Fruit fly (Drosophila melanogaster) Kc167 (cell line): ENCODE results near the gene CG15741.

Experiments used
- Myc ChIP-seq: fragments of >200 bp; optimal IDR thresholded peaks from 2 replicates; lab custom pipeline; 2017; ENCODE audit warnings: missing external identifiers
- Sin3A ChIP-seq: fragments of >200 bp; optimal IDR thresholded peaks from 2 replicates; lab custom pipeline; 2018; ENCODE audit warnings: missing external identifiers
- h ChIP-seq: fragments of >200 bp; optimal IDR thresholded peaks from 3 replicates; lab custom pipeline; 2018; ENCODE audit warnings: missing external identifiers
- insv ChIP-seq: fragments of >200 bp; optimal IDR thresholded peaks from 3 replicates; lab custom pipeline; 2018; ENCODE audit warnings: missing external identifiers
- psq ChIP-seq: fragments of >200 bp; optimal IDR thresholded peaks from 2 replicates; lab custom pipeline; 2017; ENCODE audit warnings: missing external identifiers
- ttk ChIP-seq: sonication (Bioruptor generic); optimal IDR thresholded peaks from 2 replicates; lab custom pipeline; 2017; ENCODE audit warnings: missing external identifiers

The CG15741 gene

DNA sequence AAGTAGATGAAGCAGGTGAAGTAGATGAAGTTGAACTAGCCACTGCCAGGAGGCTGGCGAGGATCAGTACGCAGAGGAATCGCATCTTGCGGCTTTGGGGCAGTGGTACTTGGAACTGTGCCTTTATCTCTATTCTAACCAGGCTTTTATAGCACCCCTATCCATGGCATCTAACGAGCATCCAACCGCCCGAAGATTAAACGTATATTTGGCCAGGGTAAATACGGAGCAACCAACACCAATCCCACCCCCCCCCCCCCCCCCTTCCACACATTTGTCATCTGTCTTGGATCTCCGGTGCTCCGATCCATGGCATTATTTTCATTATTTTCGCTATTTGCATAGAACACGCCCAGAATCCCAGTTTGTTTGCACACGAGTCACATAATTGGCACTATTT, at the start of gene CG15741:
TSS of gene CG15741 (minus strand) at position 101 of the 400 bp plus-strand sequence.
- TF ChIP-seq Sin3A = no peak
- no peak for TF ChIP-seq Myc (lab: Kevin White, UChicago)
- no peak for TF ChIP-seq psq (lab: Kevin White, UChicago)
- no peak for TF ChIP-seq h (lab: Kevin White, UChicago)
- no peak for TF ChIP-seq ttk (lab: Kevin White, UChicago)
- no peak for TF ChIP-seq insv (lab: Kevin White, UChicago)

- TF ChIP-seq h (lab: Kevin White, UChicago) (no peak), Sin3A (no peak), ttk (lab: Kevin White, UChicago) (no peak), psq (lab: Kevin White, UChicago) (no peak), insv (lab: Kevin White, UChicago) (no peak), Myc (lab: Kevin White, UChicago) (no peak)
Observed at dm6 chrX:11886976-11887375, 49.1 kb upstream of the CG15741 start, which contains the start of the genes CG10353 and SelG. Gene CG10353, minus strand, starts transcription at chrX:11887162. Gene SelG, plus strand, starts transcription at chrX:11887284.

DNA sequence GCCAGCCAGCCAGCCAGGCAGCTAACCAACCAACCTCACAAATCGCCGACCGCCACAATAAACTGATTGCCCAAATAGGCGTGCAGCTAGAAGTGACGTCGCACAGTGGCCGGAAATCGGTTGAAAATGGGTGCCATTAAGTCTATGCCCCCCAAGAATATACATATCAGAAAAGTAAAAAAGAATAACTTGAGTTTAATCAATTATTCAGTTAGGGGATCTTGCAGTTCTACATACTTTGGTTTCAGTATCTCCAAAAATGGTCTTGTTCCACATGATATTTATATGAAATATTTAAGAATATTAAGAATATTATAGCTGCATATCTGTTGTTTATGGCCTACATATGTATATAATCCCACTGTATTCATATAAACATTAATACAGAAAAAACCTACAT, 47.5 kb upstream of the CG15741 start:
- TF ChIP-seq insv (lab: Kevin White, UChicago) (no peak), h (lab: Kevin White, UChicago) (no peak)

DNA sequence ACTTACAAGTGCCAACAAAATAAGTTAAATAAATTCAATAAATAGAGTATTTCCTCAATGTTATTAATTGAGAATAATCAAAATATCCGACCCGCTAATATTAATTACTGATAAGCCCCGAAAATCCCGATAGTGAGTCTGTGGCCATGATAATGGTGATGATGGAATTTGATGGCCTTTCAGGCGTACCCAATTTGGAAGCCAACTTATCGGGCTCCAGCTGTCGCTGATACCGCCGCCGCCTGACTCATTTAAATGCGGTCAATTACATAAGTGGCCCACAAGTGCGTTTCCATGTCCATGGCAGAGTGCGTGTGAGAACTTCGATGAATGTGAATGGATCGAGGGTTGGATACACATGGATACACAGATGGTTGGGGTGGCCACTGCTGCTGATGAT, 46.3 kb upstream of the CG15741 start:
- TF ChIP-seq Sin3A (no peak), ttk (lab: Kevin White, UChicago) (no peak), h (lab: Kevin White, UChicago) (no peak), insv (lab: Kevin White, UChicago) (no peak), Myc (lab: Kevin White, UChicago) (no peak), psq (lab: Kevin White, UChicago) (no peak)

dm6 chrX:11882447-11882846, 44.6 kb upstream of the CG15741 start:
- no peak for TF ChIP-seq Myc (lab: Kevin White, UChicago)

DNA sequence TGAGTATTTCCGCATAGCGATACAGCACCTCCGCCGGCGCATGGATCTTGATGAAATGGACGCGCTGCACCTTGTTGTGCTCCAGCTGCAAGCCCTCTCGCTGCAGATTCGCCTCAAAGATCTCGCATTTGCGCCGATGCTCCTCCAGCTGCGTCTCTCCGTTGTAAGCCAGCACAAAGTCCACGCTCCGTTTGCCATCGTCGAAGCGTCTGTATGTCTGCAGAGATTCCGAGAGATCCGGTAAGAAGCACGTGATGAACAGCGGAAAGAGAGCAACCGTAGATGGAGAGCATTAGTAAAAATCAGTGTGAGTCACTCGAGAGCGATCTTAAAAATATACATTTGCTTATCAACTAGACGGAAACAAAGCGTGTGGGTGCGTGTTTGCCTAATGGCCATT, 43.9 kb upstream of the CG15741 start:
- TF ChIP-seq Sin3A (no peak), h (lab: Kevin White, UChicago) (no peak), Myc (lab: Kevin White, UChicago) (no peak), psq (lab: Kevin White, UChicago) (no peak), insv (lab: Kevin White, UChicago) (no peak), ttk (lab: Kevin White, UChicago) (no peak)

- TF ChIP-seq insv (lab: Kevin White, UChicago) = no peak
- TF ChIP-seq ttk (lab: Kevin White, UChicago) = no peak
- no peak for TF ChIP-seq h (lab: Kevin White, UChicago)
- TF ChIP-seq psq (lab: Kevin White, UChicago) = no peak
- no peak for TF ChIP-seq Myc (lab: Kevin White, UChicago)
- no peak for TF ChIP-seq Sin3A
Observed at dm6 chrX:11877165-11877564, 39.3 kb upstream of the CG15741 start, which contains the start of gene CG10352. Gene CG10352, minus strand, starts transcription at chrX:11877168.

DNA sequence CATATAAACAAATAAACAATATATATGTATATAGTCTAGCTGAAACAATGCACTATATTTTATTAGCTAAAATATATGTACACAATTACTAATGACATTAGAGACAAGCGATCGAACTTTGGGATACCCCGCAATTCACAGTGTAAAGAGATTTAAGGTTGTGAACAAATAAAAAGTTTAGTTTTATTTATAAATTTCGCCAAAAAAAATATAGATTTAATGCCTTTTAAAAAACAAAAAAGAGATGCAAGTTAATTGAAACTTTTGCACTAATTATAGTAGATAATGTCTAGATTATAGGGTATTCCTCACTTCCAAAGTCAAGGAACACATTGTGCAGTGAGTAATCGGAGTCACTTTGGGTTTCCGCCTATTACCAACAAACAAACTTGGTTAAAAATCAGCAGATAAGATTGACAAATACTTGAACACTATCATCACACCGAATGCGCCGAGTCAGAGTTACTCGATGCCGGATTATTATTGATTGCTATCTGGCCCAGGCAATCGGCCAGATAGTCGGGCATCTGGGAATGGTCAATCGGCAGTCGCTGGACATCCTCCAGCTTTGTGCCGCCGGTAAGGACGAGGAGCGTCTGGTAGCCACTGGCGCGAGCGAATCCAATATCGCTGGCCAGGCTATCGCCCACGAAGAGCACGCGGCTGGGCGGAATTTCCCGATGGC, 37.5 kb upstream of the CG15741 start:
- TF ChIP-seq Myc (lab: Kevin White, UChicago) (no peak), psq (lab: Kevin White, UChicago) (no peak), h (lab: Kevin White, UChicago) (no peak), Sin3A (no peak), ttk (lab: Kevin White, UChicago) (no peak), insv (lab: Kevin White, UChicago) (no peak)

- TF ChIP-seq Myc (lab: Kevin White, UChicago) = no peak
- TF ChIP-seq insv (lab: Kevin White, UChicago) = no peak
- TF ChIP-seq ttk (lab: Kevin White, UChicago) = no peak
- no peak for TF ChIP-seq psq (lab: Kevin White, UChicago)
- no peak for TF ChIP-seq Sin3A
- no peak for TF ChIP-seq h (lab: Kevin White, UChicago)
Observed at dm6 chrX:11873116-11873515, 35.3 kb upstream of the CG15741 start, which contains the start of gene CG15739. Gene CG15739, plus strand, starts transcription at chrX:11873319.

DNA sequence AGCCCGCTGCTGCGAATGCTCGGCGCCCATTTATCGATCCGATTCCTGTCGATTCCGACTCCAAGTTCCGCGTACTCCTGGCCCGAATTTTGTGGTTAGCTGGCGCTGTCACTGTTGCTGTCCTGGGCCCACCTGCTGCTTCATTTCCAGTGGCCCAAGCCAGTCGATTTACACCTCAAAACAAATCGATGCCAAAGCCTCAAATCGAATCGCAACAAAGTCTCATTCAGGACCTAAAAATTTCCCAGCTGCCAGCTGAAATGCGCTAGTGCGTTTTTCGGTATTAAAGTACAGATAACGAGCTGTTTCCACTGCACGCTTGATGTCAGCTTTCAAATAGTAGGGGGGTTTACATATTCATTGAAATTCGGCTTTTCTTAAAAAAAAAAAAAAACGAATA, 34.7 kb upstream of the CG15741 start, which contains the start of gene BORCS5:
TSS of gene BORCS5 (minus strand) at position 263 of the 400 bp plus-strand sequence.
- no peak for TF ChIP-seq h (lab: Kevin White, UChicago)
- no peak for TF ChIP-seq Sin3A
- TF ChIP-seq Myc (lab: Kevin White, UChicago) = no peak
- no peak for TF ChIP-seq ttk (lab: Kevin White, UChicago)
- TF ChIP-seq psq (lab: Kevin White, UChicago) = no peak
- no peak for TF ChIP-seq insv (lab: Kevin White, UChicago)

- TF ChIP-seq psq (lab: Kevin White, UChicago) (no peak), Myc (lab: Kevin White, UChicago) (no peak), insv (lab: Kevin White, UChicago) (no peak), Sin3A (no peak), h (lab: Kevin White, UChicago) (no peak), ttk (lab: Kevin White, UChicago) (no peak)
Observed at dm6 chrX:11868866-11869265, 31.0 kb upstream of the CG15741 start, which contains the start of the genes Nrd1 and CG1847. Gene Nrd1, minus strand, starts transcription at chrX:11868893. Gene CG1847, plus strand, starts transcription at chrX:11869170.

DNA sequence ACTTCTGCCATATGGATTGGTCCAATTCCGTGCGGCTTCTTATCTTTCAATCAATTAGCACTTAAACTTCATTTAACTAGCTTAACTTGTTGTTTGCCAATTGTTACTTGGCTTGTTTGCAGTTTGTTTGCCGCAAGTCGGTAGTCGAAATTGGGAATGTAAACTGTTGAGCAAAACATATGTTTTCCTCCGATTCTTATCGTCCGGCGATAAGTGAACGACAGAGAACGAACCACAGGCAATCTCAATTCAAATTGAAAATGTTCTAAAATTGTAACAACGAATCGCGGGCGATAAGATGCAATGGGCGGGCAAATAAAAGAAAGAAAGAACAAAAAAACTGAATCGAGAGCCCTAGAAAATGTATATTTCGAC, 20.6 kb upstream of the CG15741 start:
- no peak for TF ChIP-seq psq (lab: Kevin White, UChicago)
- no peak for TF ChIP-seq Myc (lab: Kevin White, UChicago)
- no peak for TF ChIP-seq Sin3A
- no peak for TF ChIP-seq h (lab: Kevin White, UChicago)
- no peak for TF ChIP-seq insv (lab: Kevin White, UChicago)
- TF ChIP-seq ttk (lab: Kevin White, UChicago) = no peak
